Worm (Caenorhabditis elegans) whole organism, young adult: Measurements from ENCODE around the gene F56C3.8.

Experiments used
- F39B2.1 ChIP-seq: fragments of 200-800 bp; sonication (Bioruptor generic); IDR thresholded peaks from 2 replicates; pipeline ENCODE4 v1.3.6; 2022; ENCODE audit warnings: missing genetic modification reagents, missing genetic modification characterization, missing compliant biosample characterization
- Y53G8AR.9 ChIP-seq: fragments of 200-800 bp; sonication (Bioruptor generic); conservative IDR thresholded peaks from 2 replicates; pipeline ENCODE4 v1.3.6; 2022; ENCODE audit warnings: missing genetic modification reagents, missing genetic modification characterization, missing compliant biosample characterization
- cebp-1 ChIP-seq, 2 experiments: fragments of 200-800 bp in 1 of 2; sonication (Bioruptor generic) in 1 of 2; sonication (generic microtip) in 1 of 2; IDR thresholded peaks in 1 of 2; optimal IDR thresholded peaks in 1 of 2; 2 replicates each; pipeline versions ENCODE4 v1.3.6 to Lab custom; 2017 to 2022; ENCODE audit warnings: missing compliant biosample characterization in 2 of 2, missing genetic modification characterization in 2 of 2, mild to moderate bottlenecking in 1 of 2, missing genetic modification reagents in 1 of 2, moderate library complexity in 1 of 2
- dox-1 ChIP-seq: fragments of 200-800 bp; sonication (Bioruptor generic); IDR thresholded peaks from 2 replicates; pipeline ENCODE4 v1.3.6; 2022; ENCODE audit warnings: missing genetic modification reagents, missing genetic modification characterization, missing compliant biosample characterization
- lin-54 ChIP-seq: fragments of 200-800 bp; sonication (Bioruptor generic); optimal IDR thresholded peaks from 2 replicates; lab custom pipeline; 2018; ENCODE audit warnings: mild to moderate bottlenecking, missing genetic modification characterization, missing compliant biosample characterization
- nhr-27 ChIP-seq: fragments of 200-800 bp; sonication (Bioruptor generic); optimal IDR thresholded peaks from 2 replicates; lab custom pipeline; 2018; ENCODE audit warnings: mild to moderate bottlenecking, missing genetic modification characterization, moderate library complexity, missing compliant biosample characterization
- snpc-4 ChIP-seq, 5 experiments: fragments of 150-350 bp in 1 of 5; sonication (generic microtip) in 4 of 5; optimal IDR thresholded peaks; 2 replicates each; lab custom pipeline; 2014 to 2018; ENCODE audit warnings: missing genetic modification characterization in 5 of 5, missing biosample characterization in 3 of 5, antibody characterized with exemption in 2 of 5, mild to moderate bottlenecking in 2 of 5, missing compliant biosample characterization in 2 of 5, missing genotype in 2 of 5, moderate library complexity in 2 of 5, missing genetic modification reagents in 1 of 5
- unc-62 ChIP-seq: fragments of 150-350 bp; optimal IDR thresholded peaks from 2 replicates; lab custom pipeline; 2014; ENCODE audit warnings: missing biosample characterization, missing genetic modification reagents, missing genetic modification characterization
- ztf-28 ChIP-seq: fragments of 200-800 bp; sonication (Bioruptor generic); IDR thresholded peaks from 2 replicates; pipeline ENCODE4 v1.3.6; 2022; ENCODE audit warnings: missing genetic modification reagents, missing genetic modification characterization, missing compliant biosample characterization

- TF ChIP-seq lin-54 (GFP tag; lab: Kevin White, UChicago) (peak; percentile 74), unc-62 (no peak), dox-1 (GFP tag; lab: Robert Waterston, UW) (peak; percentile 90), ztf-28 (GFP tag; lab: Robert Waterston, UW) (no peak), F39B2.1 (no peak), snpc-4 (GFP tag; optimal IDR thresholded peaks at IDR 0.05; lab: Kevin White, UChicago) (no peak), snpc-4 (tag; optimal IDR thresholded peaks at IDR 0.05; lab: Kevin White, UChicago) (peak; percentile 41 to 81 (median 69)), Y53G8AR.9 (GFP tag; lab: Robert Waterston, UW) (peak; percentile 90), nhr-27 (tag; lab: Kevin White, UChicago) (no peak), cebp-1 (GFP tag; IDR thresholded peaks at IDR 0.05; lab: Robert Waterston, UW) (no peak), cebp-1 (tag; optimal IDR thresholded peaks at IDR 0.05; lab: Kevin White, UChicago) (peak; percentile 93)
Measured at ce11 chrX:1389382-1389983, 5.0 kb upstream of the F56C3.8 start.
